Worm (Caenorhabditis elegans) whole organism, late embryonic: ENCODE measurements around the gene T20G5.13.
A peak's percentile ranks its signal among the peaks of the same experiment; 100 is the strongest.
"Not testable (repeated sequence)": the region's sequence is repeated elsewhere in the genome, so short reads cannot be mapped to it uniquely, and the experiment has no call there.

Experiments
- F13H6.1 ChIP-seq: sonication (generic microtip); optimal IDR thresholded peaks from 2 replicates; lab custom pipeline; 2016; ENCODE audit warnings: missing genetic modification characterization, missing compliant biosample characterization
- K02D7.2 ChIP-seq: sonication (generic microtip); optimal IDR thresholded peaks from 2 replicates; lab custom pipeline; 2017; ENCODE audit warnings: mild to moderate bottlenecking, missing genetic modification characterization, missing compliant biosample characterization
- K09A11.1 ChIP-seq: sonication (generic microtip); optimal IDR thresholded peaks from 2 replicates; lab custom pipeline; 2017; ENCODE audit warnings: antibody characterized with exemption, mild to moderate bottlenecking, missing genetic modification characterization, missing compliant biosample characterization; ENCODE audit not compliant: insufficient read depth
- T23F11.4 ChIP-seq: fragments of 200-800 bp; sonication (Bioruptor generic); optimal IDR thresholded peaks from 2 replicates; lab custom pipeline; 2018; ENCODE audit warnings: mild to moderate bottlenecking, missing genetic modification characterization, missing compliant biosample characterization
- Y22D7AL.16 ChIP-seq: sonication (generic microtip); optimal IDR thresholded peaks from 2 replicates; lab custom pipeline; 2016; ENCODE audit warnings: missing genetic modification characterization, missing compliant biosample characterization
- ceh-18 ChIP-seq: sonication (generic microtip); optimal IDR thresholded peaks from 2 replicates; lab custom pipeline; 2016; ENCODE audit warnings: missing genetic modification characterization, missing compliant biosample characterization
- ceh-22 ChIP-seq: sonication (generic microtip); optimal IDR thresholded peaks from 2 replicates; lab custom pipeline; 2017; ENCODE audit warnings: missing biosample characterization, missing genetic modification characterization
- ceh-24 ChIP-seq: sonication (generic microtip); optimal IDR thresholded peaks from 2 replicates; lab custom pipeline; 2016; ENCODE audit warnings: mild to moderate bottlenecking, missing genetic modification characterization, missing compliant biosample characterization
- ceh-30 ChIP-seq: fragments of 150-350 bp; optimal IDR thresholded peaks from 2 replicates; lab custom pipeline; 2014; ENCODE audit warnings: missing biosample characterization, missing genetic modification characterization
- ceh-31 ChIP-seq: sonication (generic microtip); optimal IDR thresholded peaks from 2 replicates; lab custom pipeline; 2016; ENCODE audit warnings: missing genetic modification characterization, missing compliant biosample characterization
- ceh-45 ChIP-seq: fragments of 200-800 bp; sonication (Bioruptor generic); IDR thresholded peaks from 2 replicates; pipeline ENCODE4 v1.3.6; 2022; ENCODE audit warnings: missing genetic modification reagents, missing genetic modification characterization, missing compliant biosample characterization
- ceh-6 ChIP-seq: fragments of 200-800 bp; sonication (Bioruptor generic); optimal IDR thresholded peaks from 2 replicates; lab custom pipeline; 2018; ENCODE audit warnings: mild to moderate bottlenecking, missing genetic modification characterization, missing compliant biosample characterization
- ceh-9 ChIP-seq: sonication (generic microtip); optimal IDR thresholded peaks from 2 replicates; lab custom pipeline; 2016; ENCODE audit warnings: mild to moderate bottlenecking, missing genetic modification characterization, inconsistent platforms, missing compliant biosample characterization
- dve-1 ChIP-seq: sonication (generic microtip); optimal IDR thresholded peaks from 2 replicates; lab custom pipeline; 2017; ENCODE audit warnings: antibody characterized with exemption, mild to moderate bottlenecking, missing genetic modification characterization, missing compliant biosample characterization
- elt-2 ChIP-seq: sonication (generic microtip); optimal IDR thresholded peaks from 2 replicates; lab custom pipeline; 2016; ENCODE audit warnings: missing genetic modification reagents, missing genetic modification characterization, missing compliant biosample characterization
- ets-4 ChIP-seq: sonication (generic microtip); optimal IDR thresholded peaks from 2 replicates; lab custom pipeline; 2016; ENCODE audit warnings: missing genetic modification characterization, missing compliant biosample characterization
- fax-1 ChIP-seq: sonication (generic microtip); optimal IDR thresholded peaks from 2 replicates; lab custom pipeline; 2016; ENCODE audit warnings: missing genotype, missing genetic modification characterization, missing compliant biosample characterization
- gmeb-2 ChIP-seq: sonication (generic microtip); optimal IDR thresholded peaks from 2 replicates; lab custom pipeline; 2016; ENCODE audit warnings: missing genetic modification characterization, inconsistent platforms, missing compliant biosample characterization
- hlh-30 ChIP-seq: sonication (generic microtip); optimal IDR thresholded peaks from 2 replicates; lab custom pipeline; 2017; ENCODE audit warnings: antibody characterized with exemption, missing genetic modification characterization, missing compliant biosample characterization; ENCODE audit not compliant: insufficient read depth
- hlh-6 ChIP-seq: sonication (generic microtip); optimal IDR thresholded peaks from 2 replicates; lab custom pipeline; 2016; ENCODE audit warnings: missing genotype, missing genetic modification characterization, missing compliant biosample characterization
- hlh-8 ChIP-seq: sonication (generic microtip); optimal IDR thresholded peaks from 2 replicates; lab custom pipeline; 2016; ENCODE audit warnings: missing genotype, missing genetic modification characterization, missing compliant biosample characterization
- lim-6 ChIP-seq: sonication (generic microtip); optimal IDR thresholded peaks from 2 replicates; lab custom pipeline; 2016; ENCODE audit warnings: missing genetic modification characterization, missing compliant biosample characterization
- madf-2 ChIP-seq: sonication (generic microtip); optimal IDR thresholded peaks from 2 replicates; lab custom pipeline; 2017; ENCODE audit warnings: missing genetic modification characterization, missing compliant biosample characterization
- mec-3 ChIP-seq: sonication (generic microtip); optimal IDR thresholded peaks from 2 replicates; lab custom pipeline; 2016; ENCODE audit warnings: borderline replicate concordance, missing genetic modification characterization, missing compliant biosample characterization
- nfya-1 ChIP-seq: sonication (generic microtip); optimal IDR thresholded peaks from 2 replicates; lab custom pipeline; 2017; ENCODE audit warnings: missing genetic modification characterization, mild to moderate bottlenecking, missing compliant biosample characterization, antibody characterized with exemption, moderate library complexity
- npax-4 ChIP-seq: sonication (generic microtip); optimal IDR thresholded peaks from 2 replicates; lab custom pipeline; 2016; ENCODE audit warnings: missing genetic modification characterization, missing compliant biosample characterization
- odd-2 ChIP-seq: sonication (generic microtip); optimal IDR thresholded peaks from 2 replicates; lab custom pipeline; 2017; ENCODE audit warnings: antibody characterized with exemption, mild to moderate bottlenecking, missing genetic modification characterization, missing compliant biosample characterization
- pag-3 ChIP-seq: sonication (generic microtip); optimal IDR thresholded peaks from 2 replicates; lab custom pipeline; 2016; ENCODE audit warnings: missing compliant biosample characterization, missing genetic modification characterization, borderline replicate concordance
- pat-9 ChIP-seq: fragments of 200-800 bp; sonication (Bioruptor generic); optimal IDR thresholded peaks from 2 replicates; lab custom pipeline; 2018; ENCODE audit warnings: mild to moderate bottlenecking, missing genetic modification characterization, moderate library complexity, missing compliant biosample characterization
- pax-1 ChIP-seq: fragments of 150-350 bp; optimal IDR thresholded peaks from 2 replicates; lab custom pipeline; 2014; ENCODE audit warnings: missing biosample characterization, missing genetic modification characterization
- pha-4 ChIP-seq: fragments of 150-350 bp; optimal IDR thresholded peaks from 2 replicates; lab custom pipeline; 2018; ENCODE audit warnings: missing biosample characterization, missing genetic modification reagents, missing genetic modification characterization
- pros-1 ChIP-seq: fragments of 150-350 bp; optimal IDR thresholded peaks from 2 replicates; lab custom pipeline; 2014; ENCODE audit warnings: missing biosample characterization, missing genetic modification reagents, missing genetic modification characterization
- ref-2 ChIP-seq: sonication (generic microtip); optimal IDR thresholded peaks from 2 replicates; lab custom pipeline; 2016; ENCODE audit warnings: missing genetic modification characterization, missing compliant biosample characterization
- rnt-1 ChIP-seq: sonication (generic microtip); optimal IDR thresholded peaks from 2 replicates; lab custom pipeline; 2016; ENCODE audit warnings: missing genetic modification characterization, missing compliant biosample characterization
- sdc-2 ChIP-seq: sonication (generic microtip); optimal IDR thresholded peaks from 2 replicates; lab custom pipeline; 2016; ENCODE audit warnings: missing genotype, missing genetic modification characterization, missing compliant biosample characterization
- sox-4 ChIP-seq: sonication (generic microtip); optimal IDR thresholded peaks from 2 replicates; lab custom pipeline; 2017; ENCODE audit warnings: mild to moderate bottlenecking, missing genetic modification characterization, inconsistent platforms, missing compliant biosample characterization
- tbx-7 ChIP-seq: sonication (generic microtip); optimal IDR thresholded peaks from 2 replicates; lab custom pipeline; 2016; ENCODE audit warnings: missing genotype, missing genetic modification characterization, missing compliant biosample characterization
- unc-42 ChIP-seq: sonication (generic microtip); optimal IDR thresholded peaks from 2 replicates; lab custom pipeline; 2016; ENCODE audit warnings: missing genotype, missing genetic modification characterization, missing compliant biosample characterization
- zip-5 ChIP-seq: sonication (generic microtip); optimal IDR thresholded peaks from 2 replicates; lab custom pipeline; 2016; ENCODE audit warnings: missing genetic modification characterization, missing compliant biosample characterization

Gene T20G5.13

ce11 chrIII:10238448-10239154 is 37.5 kb upstream of the T20G5.13 start, which contains the start of gene Y70G10A.3:
Y70G10A.3 (plus strand) TSS chrIII:10239104.
- no peak for TF ChIP-seq nfya-1 (tag; lab: Kevin White, UChicago)

ce11 chrIII:10236291-10236871 is 35.2 kb upstream of the T20G5.13 start:
- TF ChIP-seq pros-1, result no peak
- no peak for TF ChIP-seq lim-6 (tag; lab: Kevin White, UChicago)
- no peak for TF ChIP-seq pax-1 (tag; lab: Kevin White, UChicago)
- TF ChIP-seq rnt-1 (tag; lab: Kevin White, UChicago), result no peak
- TF ChIP-seq ref-2 (tag; lab: Kevin White, UChicago), result no peak
- no peak for TF ChIP-seq dve-1 (tag; lab: Kevin White, UChicago)
- no peak for TF ChIP-seq ceh-30 (tag; lab: Kevin White, UChicago)
- no peak for TF ChIP-seq fax-1 (tag; lab: Kevin White, UChicago)
- no peak for TF ChIP-seq sox-4
- no peak for TF ChIP-seq pat-9
- TF ChIP-seq sdc-2 (tag; lab: Kevin White, UChicago), result no peak
- TF ChIP-seq hlh-6, result no peak
- no peak for TF ChIP-seq K09A11.1 (tag; lab: Kevin White, UChicago)
- TF ChIP-seq nfya-1 (tag; lab: Kevin White, UChicago), result no peak
- TF ChIP-seq pha-4 (tag; lab: Kevin White, UChicago), result no peak
- TF ChIP-seq, all 69 proteins: peak for 0

- TF ChIP-seq ceh-6 (GFP tag; lab: Kevin White, UChicago), result no peak
Measured at ce11 chrIII:10233979-10234378, 32.8 kb upstream of the T20G5.13 start, which contains the start of gene paml-1. paml-1 (minus strand) TSS chrIII:10234079.

- TF ChIP-seq npax-4 (tag; lab: Kevin White, UChicago) (no peak), sdc-2 (tag; lab: Kevin White, UChicago) (no peak), pros-1 (no peak), ets-4 (tag; lab: Kevin White, UChicago) (no peak), ceh-18 (tag; lab: Kevin White, UChicago) (no peak), Y22D7AL.16 (tag; lab: Kevin White, UChicago) (no peak), mec-3 (tag; lab: Kevin White, UChicago) (no peak), ceh-22 (tag; lab: Kevin White, UChicago) (no peak), ceh-9 (tag; lab: Kevin White, UChicago) (no peak)
Measured at ce11 chrIII:10231641-10232040, 30.5 kb upstream of the T20G5.13 start.

- TF ChIP-seq unc-42, Y22D7AL.16, pag-3 (tag; lab: Kevin White, UChicago): not testable (repeated sequence)
Measured at ce11 chrIII:10221860-10222259, 20.7 kb upstream of the T20G5.13 start, which contains the start of gene Y70G10A.4. Y70G10A.4 (plus strand) TSS chrIII:10222160.

ce11 chrIII:10218587-10218986 is 17.5 kb upstream of the T20G5.13 start, which contains the start of the genes rde-4 and cox-14:
rde-4 (minus strand) TSS chrIII:10218646.
cox-14 (plus strand) TSS chrIII:10218942.
- TF ChIP-seq pax-1 (tag; lab: Kevin White, UChicago) (no peak), hlh-8 (tag; lab: Kevin White, UChicago) (no peak), pag-3 (tag; lab: Kevin White, UChicago) (no peak), ceh-31 (peak; percentile 31), madf-2 (tag; lab: Kevin White, UChicago) (no peak), T23F11.4 (GFP tag; lab: Kevin White, UChicago) (no peak), ceh-24 (no peak), elt-2 (peak; percentile 5), K02D7.2 (tag; lab: Kevin White, UChicago) (no peak), zip-5 (tag; lab: Kevin White, UChicago) (no peak), nfya-1 (tag; lab: Kevin White, UChicago) (peak; percentile 77), ceh-22 (tag; lab: Kevin White, UChicago) (no peak), gmeb-2 (tag; lab: Kevin White, UChicago) (no peak), ceh-9 (tag; lab: Kevin White, UChicago) (no peak), unc-42 (tag; lab: Kevin White, UChicago) (peak; percentile 37), sox-4 (no peak), hlh-30 (tag; lab: Kevin White, UChicago) (no peak), F13H6.1 (tag; lab: Kevin White, UChicago) (no peak), tbx-7 (tag; lab: Kevin White, UChicago) (no peak), Y22D7AL.16 (tag; lab: Kevin White, UChicago) (no peak), ceh-45 (GFP tag; lab: Robert Waterston, UW) (no peak), odd-2 (tag; lab: Kevin White, UChicago) (no peak)
